Fruit fly (Drosophila melanogaster) whole organism, embryonic: Measurements from ENCODE around the gene CG11842.

Experiments
- MTF-1 ChIP-seq: fragments of 200-800 bp; sonication (Bioruptor generic); optimal IDR thresholded peaks from 2 replicates; lab custom pipeline; 2018; ENCODE audit warnings: missing biosample characterization, mild to moderate bottlenecking, missing genetic modification characterization, borderline replicate concordance
- eyg ChIP-seq: fragments of 200-800 bp; sonication (Bioruptor generic); optimal IDR thresholded peaks from 3 replicates; lab custom pipeline; 2016; ENCODE audit warnings: missing biosample characterization, missing genetic modification characterization

- TF ChIP-seq MTF-1: no peak
- TF ChIP-seq eyg (GFP tag; lab: Kevin White, UChicago): no peak
Measured at dm6 chr3R:29033909-29034629, 18.4 kb upstream of the CG11842 start, which contains the start of the genes beta4GalNAcTB and Cpsf100.
